Worm (Caenorhabditis elegans) whole organism, L1 larva: Measurements from ENCODE around the gene C07D8.5.

Experiments
- irx-1 ChIP-seq: sonication (generic microtip); optimal IDR thresholded peaks from 2 replicates; lab custom pipeline; 2016; ENCODE audit warnings: missing genetic modification characterization, missing compliant biosample characterization
- nhr-28 ChIP-seq: fragments of 150-350 bp; optimal IDR thresholded peaks from 2 replicates; lab custom pipeline; 2014; ENCODE audit warnings: missing biosample characterization, missing genetic modification characterization

ce11 chrX:7343747-7344146 lies at the start of gene C07D8.5:
- no peak for TF ChIP-seq nhr-28
- no peak for TF ChIP-seq irx-1 (tag; lab: Kevin White, UChicago)
